Worm (Caenorhabditis elegans) whole organism, young adult: ENCODE measurements around the gene srw-130.

Experiments
- B0336.3 ChIP-seq: fragments of 200-800 bp; sonication (Bioruptor generic); IDR thresholded peaks from 2 replicates; pipeline ENCODE4 v1.3.6; 2022; ENCODE audit warnings: missing genetic modification characterization, missing compliant biosample characterization
- F23B12.7 ChIP-seq: sonication (generic microtip); optimal IDR thresholded peaks from 2 replicates; lab custom pipeline; 2017; ENCODE audit warnings: missing genetic modification characterization, mild to moderate bottlenecking, missing compliant biosample characterization, antibody characterized with exemption, moderate library complexity; ENCODE audit not compliant: insufficient read depth
- F37B4.10 ChIP-seq: fragments of 200-800 bp; sonication (Bioruptor generic); IDR thresholded peaks from 2 replicates; pipeline ENCODE4 v1.3.6; 2022; ENCODE audit warnings: missing genetic modification characterization, missing compliant biosample characterization
- F39B2.1 ChIP-seq: fragments of 200-800 bp; sonication (Bioruptor generic); IDR thresholded peaks from 2 replicates; pipeline ENCODE4 v1.3.6; 2022; ENCODE audit warnings: missing genetic modification reagents, missing genetic modification characterization, missing compliant biosample characterization
- F55B11.4 ChIP-seq: sonication (generic microtip); optimal IDR thresholded peaks from 2 replicates; lab custom pipeline; 2016; ENCODE audit warnings: missing compliant biosample characterization, missing genetic modification characterization, borderline replicate concordance; ENCODE audit not compliant: insufficient read depth
- F57A8.1 ChIP-seq: fragments of 200-800 bp; sonication (Bioruptor generic); optimal IDR thresholded peaks from 2 replicates; lab custom pipeline; 2018; ENCODE audit warnings: mild to moderate bottlenecking, missing genetic modification characterization, moderate library complexity, missing compliant biosample characterization
- F57C9.4 ChIP-seq: sonication (generic microtip); optimal IDR thresholded peaks from 2 replicates; lab custom pipeline; 2017; ENCODE audit warnings: mild to moderate bottlenecking, missing genetic modification characterization, missing compliant biosample characterization
- K11D2.4 ChIP-seq: fragments of 200-800 bp; sonication (Bioruptor generic); IDR thresholded peaks from 2 replicates; pipeline ENCODE4 v1.3.6; 2022; ENCODE audit warnings: missing genetic modification reagents, missing genetic modification characterization, missing compliant biosample characterization
- akir-1 ChIP-seq: fragments of 200-800 bp; sonication (Bioruptor generic); optimal IDR thresholded peaks from 2 replicates; lab custom pipeline; 2018; ENCODE audit warnings: mild to moderate bottlenecking, missing genetic modification characterization, moderate library complexity, missing compliant biosample characterization
- aptf-3 ChIP-seq: fragments of 200-800 bp; sonication (Bioruptor generic); IDR thresholded peaks from 2 replicates; pipeline ENCODE4 v1.3.6; 2022; ENCODE audit warnings: missing genetic modification characterization, missing compliant biosample characterization
- atf-7 ChIP-seq: sonication (generic microtip); optimal IDR thresholded peaks from 2 replicates; lab custom pipeline; 2017; ENCODE audit warnings: mild to moderate bottlenecking, missing genetic modification characterization, missing compliant biosample characterization
- attf-6 ChIP-seq: fragments of 200-800 bp; sonication (Bioruptor generic); IDR thresholded peaks from 2 replicates; pipeline ENCODE4 v1.3.6; 2022; ENCODE audit warnings: missing genetic modification reagents, missing genetic modification characterization, missing compliant biosample characterization
- bed-1 ChIP-seq: fragments of 200-800 bp; sonication (Bioruptor generic); IDR thresholded peaks from 2 replicates; pipeline ENCODE4 v1.3.6; 2022; ENCODE audit warnings: missing genetic modification reagents, missing genetic modification characterization, missing compliant biosample characterization
- cebp-2 ChIP-seq: fragments of 200-800 bp; sonication (Bioruptor generic); IDR thresholded peaks from 2 replicates; pipeline ENCODE4 v1.3.6; 2022; ENCODE audit warnings: missing genetic modification characterization, missing compliant biosample characterization
- ceh-100 ChIP-seq: fragments of 200-800 bp; sonication (Bioruptor generic); IDR thresholded peaks from 2 replicates; pipeline ENCODE4 v1.3.6; 2022; ENCODE audit warnings: missing genetic modification reagents, missing genetic modification characterization, missing compliant biosample characterization
- ceh-91 ChIP-seq: fragments of 200-800 bp; sonication (Bioruptor generic); IDR thresholded peaks from 2 replicates; pipeline ENCODE4 v1.3.6; 2022; ENCODE audit warnings: missing genetic modification reagents, missing genetic modification characterization, missing compliant biosample characterization
- die-1 ChIP-seq: sonication (generic microtip); optimal IDR thresholded peaks from 2 replicates; lab custom pipeline; 2016; ENCODE audit warnings: missing genotype, mild to moderate bottlenecking, missing genetic modification characterization, missing compliant biosample characterization
- egrh-3 ChIP-seq: fragments of 200-800 bp; sonication (Bioruptor generic); IDR thresholded peaks from 2 replicates; pipeline ENCODE4 v1.3.6; 2022; ENCODE audit warnings: missing genetic modification reagents, missing genetic modification characterization, missing compliant biosample characterization
- ekl-4 ChIP-seq: fragments of 200-800 bp; sonication (Bioruptor generic); IDR thresholded peaks from 2 replicates; pipeline ENCODE4 v1.3.6; 2022; ENCODE audit warnings: missing genetic modification reagents, missing genetic modification characterization, missing compliant biosample characterization
- him-1 ChIP-seq: sonication (generic microtip); optimal IDR thresholded peaks from 2 replicates; lab custom pipeline; 2016; ENCODE audit warnings: missing genotype, missing genetic modification reagents, missing genetic modification characterization, missing compliant biosample characterization
- hlh-12 ChIP-seq: sonication (generic microtip); optimal IDR thresholded peaks from 2 replicates; lab custom pipeline; 2016; ENCODE audit warnings: missing genetic modification characterization, missing compliant biosample characterization
- hrde-1 ChIP-seq: sonication (generic microtip); optimal IDR thresholded peaks from 2 replicates; lab custom pipeline; 2016; ENCODE audit warnings: missing genetic modification characterization, mild to moderate bottlenecking, missing compliant biosample characterization, moderate library complexity, missing genotype, missing genetic modification reagents, borderline replicate concordance
- hsf-1 ChIP-seq: fragments of 200-800 bp; sonication (Bioruptor generic); IDR thresholded peaks from 2 replicates; pipeline ENCODE4 v1.3.6; 2022; ENCODE audit warnings: missing genetic modification reagents, missing genetic modification characterization, missing compliant biosample characterization
- lin-40 ChIP-seq: sonication (generic microtip); optimal IDR thresholded peaks from 2 replicates; lab custom pipeline; 2016; ENCODE audit warnings: missing genetic modification characterization, mild to moderate bottlenecking, missing compliant biosample characterization, missing genotype, missing genetic modification reagents
- lin-54 ChIP-seq: fragments of 200-800 bp; sonication (Bioruptor generic); optimal IDR thresholded peaks from 2 replicates; lab custom pipeline; 2018; ENCODE audit warnings: mild to moderate bottlenecking, missing genetic modification characterization, missing compliant biosample characterization
- lsl-1 ChIP-seq: fragments of 200-800 bp; sonication (Bioruptor generic); optimal IDR thresholded peaks from 2 replicates; lab custom pipeline; 2018; ENCODE audit warnings: mild to moderate bottlenecking, missing genetic modification characterization, moderate library complexity, missing compliant biosample characterization
- madf-10 ChIP-seq: sonication (generic microtip); optimal IDR thresholded peaks from 2 replicates; lab custom pipeline; 2016; ENCODE audit warnings: mild to moderate bottlenecking, missing genetic modification characterization, missing compliant biosample characterization
- madf-8 ChIP-seq: fragments of 200-800 bp; sonication (Bioruptor generic); conservative IDR thresholded peaks from 2 replicates; pipeline ENCODE4 v1.3.6; 2022; ENCODE audit warnings: missing genetic modification reagents, missing genetic modification characterization, missing compliant biosample characterization
- mes-4 ChIP-seq: sonication (generic microtip); optimal IDR thresholded peaks from 2 replicates; lab custom pipeline; 2016; ENCODE audit warnings: missing genotype, missing genetic modification characterization, missing compliant biosample characterization
- mxl-1 ChIP-seq: sonication (generic microtip); optimal IDR thresholded peaks from 2 replicates; lab custom pipeline; 2016; ENCODE audit warnings: missing genetic modification characterization, missing compliant biosample characterization
- nhr-179 ChIP-seq: sonication (generic microtip); optimal IDR thresholded peaks from 2 replicates; lab custom pipeline; 2016; ENCODE audit warnings: mild to moderate bottlenecking, missing genetic modification characterization, missing compliant biosample characterization
- nhr-80 ChIP-seq: sonication (generic microtip); optimal IDR thresholded peaks from 2 replicates; lab custom pipeline; 2016; ENCODE audit warnings: missing genetic modification characterization, missing compliant biosample characterization
- rcor-1 ChIP-seq: fragments of 200-800 bp; sonication (Bioruptor generic); IDR thresholded peaks from 2 replicates; pipeline ENCODE4 v1.3.6; 2022; ENCODE audit warnings: missing genetic modification reagents, missing genetic modification characterization, missing compliant biosample characterization
- repo-1 ChIP-seq: sonication (generic microtip); optimal IDR thresholded peaks from 2 replicates; lab custom pipeline; 2017; ENCODE audit warnings: mild to moderate bottlenecking, missing genetic modification characterization, missing compliant biosample characterization
- snpc-1.1 ChIP-seq: sonication (generic microtip); optimal IDR thresholded peaks from 2 replicates; lab custom pipeline; 2017; ENCODE audit warnings: missing genetic modification characterization, mild to moderate bottlenecking, missing compliant biosample characterization, antibody characterized with exemption, moderate library complexity, missing genotype, missing genetic modification reagents; ENCODE audit not compliant: insufficient read depth
- unc-62 ChIP-seq: fragments of 150-350 bp; optimal IDR thresholded peaks from 2 replicates; lab custom pipeline; 2014; ENCODE audit warnings: missing biosample characterization, missing genetic modification reagents, missing genetic modification characterization
- xnd-1 ChIP-seq: sonication (generic microtip); optimal IDR thresholded peaks from 2 replicates; lab custom pipeline; 2016; ENCODE audit warnings: missing genotype, missing genetic modification reagents, missing genetic modification characterization, missing compliant biosample characterization
- zim-3 ChIP-seq: sonication (generic microtip); optimal IDR thresholded peaks from 2 replicates; lab custom pipeline; 2017; ENCODE audit warnings: mild to moderate bottlenecking, missing genetic modification characterization, moderate library complexity, missing compliant biosample characterization
- ztf-25 ChIP-seq: fragments of 200-800 bp; sonication (Bioruptor generic); IDR thresholded peaks from 2 replicates; pipeline ENCODE4 v1.3.6; 2022; ENCODE audit warnings: missing genetic modification reagents, missing genetic modification characterization, missing compliant biosample characterization
- ztf-3 ChIP-seq: fragments of 200-800 bp; sonication (Bioruptor generic); optimal IDR thresholded peaks from 2 replicates; lab custom pipeline; 2018; ENCODE audit warnings: mild to moderate bottlenecking, missing genetic modification characterization, missing compliant biosample characterization
- ztf-6 ChIP-seq: fragments of 200-800 bp; sonication (Bioruptor generic); IDR thresholded peaks from 2 replicates; pipeline ENCODE4 v1.3.6; 2022; ENCODE audit warnings: missing genetic modification reagents, missing genetic modification characterization, missing compliant biosample characterization

The srw-130 gene

DNA sequence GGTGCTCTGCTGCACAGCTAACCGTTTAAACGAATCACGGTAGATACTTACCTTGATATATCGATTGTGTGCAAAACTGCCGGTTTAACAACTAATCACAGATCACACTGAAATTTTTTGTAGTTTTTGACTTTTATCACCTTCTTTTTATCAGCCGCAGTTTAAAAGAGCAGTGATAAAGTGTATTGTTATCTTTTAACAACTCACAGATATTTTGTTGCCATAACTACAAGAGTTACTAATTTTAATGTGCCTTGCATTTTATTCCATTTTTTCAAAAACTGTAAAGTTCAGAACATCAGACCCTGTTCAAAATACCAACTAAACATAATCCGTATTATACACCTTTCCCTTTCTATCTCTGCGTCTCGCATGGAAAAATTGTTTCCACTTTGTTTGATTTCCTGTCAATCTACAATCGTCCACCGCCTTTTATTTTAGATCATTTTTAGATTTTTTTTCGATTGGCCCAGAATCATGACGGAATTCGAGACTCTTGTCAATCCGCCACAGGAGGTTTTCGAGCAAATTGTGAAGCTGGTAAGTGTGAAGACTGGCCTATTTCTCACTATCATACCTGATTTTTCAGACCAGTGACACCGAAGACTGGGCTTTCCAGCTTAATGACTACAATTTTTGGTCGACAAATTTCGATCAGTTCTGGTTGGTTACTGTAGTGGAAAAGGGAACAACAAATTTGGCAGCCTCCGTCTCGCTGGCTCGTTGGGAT is 4.2 kb upstream of the srw-130 start, which contains the start of gene T24A6.20:
Gene T24A6.20, plus strand, starts transcription at position 395 of the 730 bp plus-strand sequence.
- no peak for TF ChIP-seq bed-1 (GFP tag; lab: Robert Waterston, UW)
- peak; percentile 56 for TF ChIP-seq nhr-80 (tag; lab: Kevin White, UChicago)
- TF ChIP-seq unc-62 (GFP tag; lab: Kevin White, UChicago), result no peak
- TF ChIP-seq madf-10 (tag; lab: Kevin White, UChicago), result no peak
- TF ChIP-seq F55B11.4 (tag; lab: Kevin White, UChicago), result no peak
- TF ChIP-seq repo-1 (tag; lab: Kevin White, UChicago), result no peak
- TF ChIP-seq, all 124 proteins: peak for 1

ce11 chrV:3551765-3552164 is 3.1 kb upstream of the srw-130 start, which contains the start of gene grl-28:
TSS of gene grl-28 (minus strand) at chrV:3551865.
- no peak for TF ChIP-seq hlh-12
- TF ChIP-seq atf-7 (tag; lab: Kevin White, UChicago), result no peak
- TF ChIP-seq lsl-1 (GFP tag; lab: Kevin White, UChicago), result no peak
- TF ChIP-seq F57A8.1 (GFP tag; lab: Kevin White, UChicago), result no peak
- no peak for TF ChIP-seq nhr-179 (tag; lab: Kevin White, UChicago)
- TF ChIP-seq attf-6 (GFP tag; lab: Robert Waterston, UW), result no peak
- TF ChIP-seq K11D2.4, result no peak
- TF ChIP-seq him-1 (tag; lab: Kevin White, UChicago), result no peak
- TF ChIP-seq ztf-25, result no peak
- no peak for TF ChIP-seq lin-40 (tag; lab: Kevin White, UChicago)
- no peak for TF ChIP-seq ztf-3 (GFP tag; lab: Kevin White, UChicago)

DNA sequence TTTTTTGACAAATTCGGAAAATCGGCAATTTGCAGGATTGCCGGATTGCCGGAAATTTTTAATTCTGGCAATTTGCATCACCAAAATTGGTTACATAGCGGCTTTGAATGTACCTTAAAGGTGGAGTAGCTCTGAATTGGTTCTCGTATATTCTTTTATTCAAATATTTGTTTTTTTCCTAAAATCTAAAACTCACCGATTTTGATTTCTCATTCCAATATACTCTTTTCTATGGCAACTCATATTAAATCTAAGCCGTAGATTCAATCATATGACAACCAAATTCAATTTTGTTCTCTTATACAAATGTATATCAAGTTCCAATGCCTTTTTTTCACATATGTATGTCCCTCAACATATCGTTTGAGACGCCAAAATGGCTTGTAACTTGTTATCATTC is 855 bp upstream of the srw-130 start, which contains the start of gene sri-21:
Gene sri-21, plus strand, starts transcription at position 301 of the 400 bp plus-strand sequence.
- TF ChIP-seq K11D2.4 (no peak), akir-1 (GFP tag; lab: Kevin White, UChicago) (no peak), ztf-25 (no peak), F39B2.1 (GFP tag; lab: Robert Waterston, UW) (no peak), mes-4 (tag; lab: Kevin White, UChicago) (no peak), ztf-6 (GFP tag; lab: Robert Waterston, UW) (no peak), F23B12.7 (no peak), lin-54 (GFP tag; lab: Kevin White, UChicago) (no peak), hsf-1 (GFP tag; lab: Robert Waterston, UW) (no peak), cebp-2 (GFP tag; lab: Robert Waterston, UW) (no peak), ceh-100 (GFP tag; lab: Robert Waterston, UW) (no peak), die-1 (tag; lab: Kevin White, UChicago) (no peak), F37B4.10 (no peak), zim-3 (tag; lab: Kevin White, UChicago) (no peak), egrh-3 (GFP tag; lab: Robert Waterston, UW) (no peak), xnd-1 (tag; lab: Kevin White, UChicago) (no peak)
- TF ChIP-seq, all 124 proteins: peak for 0

DNA sequence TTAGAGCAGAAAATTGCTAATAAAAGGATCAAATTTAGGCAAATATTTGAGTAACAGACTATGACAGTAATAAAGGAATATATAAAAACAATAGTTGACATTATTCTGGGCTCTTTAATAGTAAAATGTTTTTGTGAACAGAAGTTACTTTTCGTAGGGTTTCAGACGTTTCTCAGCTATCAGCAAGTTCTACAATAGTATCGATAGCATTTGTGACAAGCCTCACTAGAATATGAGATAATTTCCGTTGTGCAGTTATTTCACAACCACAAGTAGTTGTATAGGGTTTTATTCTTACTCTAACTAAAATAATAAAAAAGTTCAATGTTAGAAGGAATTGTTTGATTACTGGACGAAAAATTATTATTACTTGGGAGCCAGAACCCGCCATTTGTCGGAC is 2.2 kb downstream of the srw-130 start, which contains the start of gene srbc-68:
Gene srbc-68, minus strand, starts transcription at position 101 of the 400 bp plus-strand sequence.
- TF ChIP-seq snpc-1.1 (tag; lab: Kevin White, UChicago) (no peak), rcor-1 (no peak), akir-1 (GFP tag; lab: Kevin White, UChicago) (no peak), B0336.3 (GFP tag; lab: Robert Waterston, UW) (no peak), hrde-1 (no peak), ceh-91 (GFP tag; lab: Robert Waterston, UW) (no peak), aptf-3 (no peak), madf-8 (no peak), mxl-1 (tag; lab: Kevin White, UChicago) (no peak), ekl-4 (no peak), F57C9.4 (tag; lab: Kevin White, UChicago) (no peak)
